Fruit fly (Drosophila melanogaster) whole organism, embryonic: ENCODE measurements around the gene eas.

ENCODE experiments used
- Awh ChIP-seq: fragments of 200-800 bp; sonication (Bioruptor generic); IDR thresholded peaks from 2 replicates; pipeline ENCODE4, ENCODE4 v1.3.6; 2022; ENCODE audit warnings: missing biosample characterization, missing genetic modification characterization
- Bgb ChIP-seq: fragments of 200-800 bp; sonication (Bioruptor generic); IDR thresholded peaks from 2 replicates; pipeline ENCODE4 v1.3.6; 2022; ENCODE audit warnings: missing biosample characterization, missing genetic modification characterization; ENCODE audit not compliant: partially characterized antibody
- BtbVII ChIP-seq: fragments of 200-800 bp; sonication (Bioruptor generic); optimal IDR thresholded peaks from 3 replicates; lab custom pipeline; 2017; ENCODE audit warnings: missing biosample characterization, mild to moderate bottlenecking, missing genetic modification characterization
- CG15011 ChIP-seq: fragments of 200-800 bp; sonication (Bioruptor generic); optimal IDR thresholded peaks from 3 replicates; lab custom pipeline; 2018; ENCODE audit warnings: missing biosample characterization, mild to moderate bottlenecking, missing genetic modification characterization
- CG17186 ChIP-seq: fragments of 200-800 bp; sonication (Bioruptor generic); optimal IDR thresholded peaks from 3 replicates; lab custom pipeline; 2017; ENCODE audit warnings: missing biosample characterization, missing genetic modification reagents, missing genetic modification characterization
- CG2889 ChIP-seq: fragments of 200-800 bp; sonication (Bioruptor generic); IDR thresholded peaks from 3 replicates; pipeline ENCODE4 v1.3.6; 2022; ENCODE audit warnings: missing biosample characterization, missing genetic modification characterization
- CG31224 ChIP-seq: fragments of 200-800 bp; sonication (Bioruptor generic); IDR thresholded peaks from 2 replicates; pipeline ENCODE4 v1.3.6; 2022; ENCODE audit warnings: missing biosample characterization, missing genetic modification characterization
- CG31365 ChIP-seq: fragments of 200-800 bp; sonication (Bioruptor generic); optimal IDR thresholded peaks from 2 replicates; lab custom pipeline; 2018; ENCODE audit warnings: missing biosample characterization, mild to moderate bottlenecking, missing genetic modification characterization
- CG4707 ChIP-seq: fragments of 200-800 bp; sonication (Bioruptor generic); optimal IDR thresholded peaks from 2 replicates; lab custom pipeline; 2018; ENCODE audit warnings: missing biosample characterization, mild to moderate bottlenecking, missing genetic modification characterization, moderate library complexity
- CG4854 ChIP-seq: fragments of 200-800 bp; sonication (Bioruptor generic); optimal IDR thresholded peaks from 2 replicates; lab custom pipeline; 2016; ENCODE audit warnings: missing biosample characterization, missing genetic modification characterization, inconsistent platforms
- CG6683 ChIP-seq: fragments of 200-800 bp; sonication (Bioruptor generic); optimal IDR thresholded peaks from 2 replicates; lab custom pipeline; 2017; ENCODE audit warnings: missing biosample characterization, mild to moderate bottlenecking, missing genetic modification characterization, missing genetic modification reagents
- CG7271 ChIP-seq: fragments of 200-800 bp; sonication (Bioruptor generic); optimal IDR thresholded peaks from 2 replicates; lab custom pipeline; 2018; ENCODE audit warnings: missing biosample characterization, mild to moderate bottlenecking, missing genetic modification characterization, moderate library complexity
- CG7357 ChIP-seq: fragments of 200-800 bp; sonication (Bioruptor generic); IDR thresholded peaks from 3 replicates; pipeline ENCODE4 v1.3.6; 2022; ENCODE audit warnings: missing biosample characterization, missing genetic modification characterization
- CG7745 ChIP-seq: fragments of 200-800 bp; sonication (Bioruptor generic); optimal IDR thresholded peaks from 2 replicates; lab custom pipeline; 2018; ENCODE audit warnings: missing biosample characterization, mild to moderate bottlenecking, missing genetic modification characterization, moderate library complexity
- CG7987 ChIP-seq: fragments of 200-800 bp; sonication (Bioruptor generic); optimal IDR thresholded peaks from 2 replicates; lab custom pipeline; 2018; ENCODE audit warnings: missing biosample characterization, mild to moderate bottlenecking, missing genetic modification characterization, moderate library complexity
- CG8924 ChIP-seq: fragments of 200-800 bp; optimal IDR thresholded peaks from 3 replicates; lab custom pipeline; 2019; ENCODE audit warnings: missing biosample characterization, mild to moderate bottlenecking, missing genetic modification characterization, moderate library complexity
- CHES-1-like ChIP-seq: fragments of 200-800 bp; sonication (Bioruptor generic); optimal IDR thresholded peaks from 2 replicates; lab custom pipeline; 2016; ENCODE audit warnings: missing biosample characterization, missing genetic modification characterization
- Deaf1 ChIP-seq: fragments of 200-800 bp; optimal IDR thresholded peaks from 3 replicates; lab custom pipeline; 2019; ENCODE audit warnings: missing biosample characterization, mild to moderate bottlenecking, missing genetic modification characterization, moderate library complexity
- Dip2 ChIP-seq: fragments of 200-800 bp; sonication (Bioruptor generic); IDR thresholded peaks from 2 replicates; pipeline ENCODE4 v1.3.6; 2022; ENCODE audit warnings: missing biosample characterization, missing genetic modification characterization
- Doc2 ChIP-seq: fragments of 200-800 bp; sonication (Bioruptor generic); IDR thresholded peaks from 2 replicates; pipeline ENCODE4 v1.3.6; 2022; ENCODE audit warnings: missing biosample characterization, missing genetic modification characterization
- Dp ChIP-seq: fragments of 200-800 bp; sonication (Bioruptor generic); optimal IDR thresholded peaks from 2 replicates; lab custom pipeline; 2018; ENCODE audit warnings: missing biosample characterization, mild to moderate bottlenecking, missing genetic modification characterization, moderate library complexity
- Gsc ChIP-seq: fragments of 200-800 bp; sonication (Bioruptor generic); IDR thresholded peaks from 2 replicates; pipeline ENCODE4 v1.3.6; 2022; ENCODE audit warnings: missing biosample characterization, missing genetic modification characterization
- Gug ChIP-seq: fragments of 200-800 bp; sonication (Bioruptor generic); IDR thresholded peaks from 4 replicates; pipeline ENCODE4 v1.3.6; 2022; ENCODE audit warnings: missing biosample characterization, missing genetic modification characterization
- HLH54F ChIP-seq: fragments of 200-800 bp; sonication (Bioruptor generic); optimal IDR thresholded peaks from 3 replicates; lab custom pipeline; 2016; ENCODE audit warnings: missing biosample characterization, missing genetic modification characterization
- HLHmδ ChIP-seq: fragments of 200-800 bp; sonication (Bioruptor generic); optimal IDR thresholded peaks from 2 replicates; lab custom pipeline; 2018; ENCODE audit warnings: missing biosample characterization, mild to moderate bottlenecking, missing genetic modification characterization, moderate library complexity
- Hr51 ChIP-seq, 2 experiments: fragments of 200-800 bp; sonication (Bioruptor generic); optimal IDR thresholded peaks; 2 replicates in 1 of 2; 3 replicates in 1 of 2; lab custom pipeline; 2016 to 2018; ENCODE audit warnings: missing biosample characterization in 2 of 2, missing genetic modification characterization in 2 of 2, mild to moderate bottlenecking in 1 of 2, moderate library complexity in 1 of 2
- PHDP ChIP-seq: fragments of 200-800 bp; sonication (Bioruptor generic); optimal IDR thresholded peaks from 3 replicates; lab custom pipeline; 2018; ENCODE audit warnings: missing biosample characterization, mild to moderate bottlenecking, missing genetic modification characterization, moderate library complexity
- Poxn ChIP-seq: fragments of 200-800 bp; sonication (Bioruptor generic); IDR thresholded peaks from 2 replicates; pipeline ENCODE4 v1.3.6; 2022; ENCODE audit warnings: missing biosample characterization, missing genetic modification characterization
- Six4 ChIP-seq: fragments of 200-800 bp; sonication (Bioruptor generic); optimal IDR thresholded peaks from 2 replicates; lab custom pipeline; 2016; ENCODE audit warnings: missing biosample characterization, missing genetic modification characterization
- Ssrp ChIP-seq: fragments of 200-800 bp; sonication (Bioruptor generic); optimal IDR thresholded peaks from 2 replicates; lab custom pipeline; 2018; ENCODE audit warnings: missing biosample characterization, mild to moderate bottlenecking, missing genetic modification characterization, moderate library complexity
- TFAM ChIP-seq: fragments of 200-800 bp; sonication (Bioruptor generic); optimal IDR thresholded peaks from 2 replicates; lab custom pipeline; 2017; ENCODE audit warnings: missing biosample characterization, missing genetic modification characterization, inconsistent platforms
- ash1 ChIP-seq: fragments of 200-800 bp; sonication (Bioruptor generic); optimal IDR thresholded peaks from 2 replicates; lab custom pipeline; 2018; ENCODE audit warnings: missing biosample characterization, mild to moderate bottlenecking, missing genetic modification characterization
- bcd ChIP-seq: fragments of 200-800 bp; sonication (Bioruptor generic); optimal IDR thresholded peaks from 2 replicates; lab custom pipeline; 2017; ENCODE audit warnings: missing biosample characterization, mild to moderate bottlenecking, missing genetic modification characterization
- cato ChIP-seq: fragments of 200-800 bp; sonication (Bioruptor generic); optimal IDR thresholded peaks from 2 replicates; lab custom pipeline; 2016; ENCODE audit warnings: missing biosample characterization, missing genetic modification characterization, borderline replicate concordance
- chif ChIP-seq, 2 experiments: fragments of 200-800 bp; sonication (Bioruptor generic); optimal IDR thresholded peaks; 3 replicates each; lab custom pipeline; 2016; ENCODE audit warnings: missing biosample characterization in 2 of 2, missing genetic modification characterization in 2 of 2
- dan ChIP-seq: fragments of 200-800 bp; sonication (Bioruptor generic); IDR thresholded peaks from 2 replicates; pipeline ENCODE4 v1.3.6; 2022; ENCODE audit warnings: missing biosample characterization, missing genetic modification characterization
- dati ChIP-seq: fragments of 200-800 bp; sonication (Bioruptor generic); IDR thresholded peaks from 2 replicates; pipeline ENCODE4 v1.3.6; 2022; ENCODE audit warnings: missing biosample characterization, missing genetic modification characterization
- dmrt99B ChIP-seq: fragments of 200-800 bp; sonication (Bioruptor generic); optimal IDR thresholded peaks from 2 replicates; lab custom pipeline; 2018; ENCODE audit warnings: missing biosample characterization, mild to moderate bottlenecking, missing genetic modification characterization, moderate library complexity
- esg ChIP-seq: fragments of 200-800 bp; sonication (Bioruptor generic); conservative IDR thresholded peaks from 2 replicates; pipeline ENCODE4 v1.3.6; 2022; ENCODE audit warnings: missing biosample characterization, missing genetic modification characterization
- gce ChIP-seq: fragments of 200-800 bp; sonication (Bioruptor generic); IDR thresholded peaks from 3 replicates; pipeline ENCODE4 v1.3.6; 2022; ENCODE audit warnings: missing biosample characterization, missing genetic modification characterization
- grn ChIP-seq: fragments of 200-800 bp; sonication (Bioruptor generic); optimal IDR thresholded peaks from 3 replicates; lab custom pipeline; 2017; ENCODE audit warnings: missing biosample characterization, missing genetic modification characterization
- gsb ChIP-seq: fragments of 200-800 bp; sonication (Bioruptor generic); IDR thresholded peaks from 2 replicates; pipeline ENCODE4 v1.3.6; 2022; ENCODE audit warnings: missing biosample characterization, missing genetic modification characterization
- kay ChIP-seq: fragments of 200-800 bp; sonication (Bioruptor generic); optimal IDR thresholded peaks from 2 replicates; lab custom pipeline; 2016; ENCODE audit warnings: missing biosample characterization, missing genetic modification characterization
- org-1 ChIP-seq: fragments of 200-800 bp; sonication (Bioruptor generic); optimal IDR thresholded peaks from 2 replicates; lab custom pipeline; 2017; ENCODE audit warnings: missing biosample characterization, missing genetic modification characterization
- row ChIP-seq: fragments of 200-800 bp; sonication (Bioruptor generic); IDR thresholded peaks from 3 replicates; pipeline ENCODE4 v1.3.6; 2022; ENCODE audit warnings: missing biosample characterization, missing genetic modification characterization
- sc ChIP-seq, 3 experiments: fragments of >200 bp in 2 of 3; fragments of 200-800 bp in 1 of 3; sonication (Bioruptor generic) in 1 of 3; optimal IDR thresholded peaks; 2 replicates in 2 of 3; 3 replicates in 1 of 3; lab custom pipeline; 2017; ENCODE audit warnings: mild to moderate bottlenecking in 1 of 3, missing biosample characterization in 1 of 3, missing genetic modification characterization in 1 of 3, missing genetic modification reagents in 1 of 3
- sim ChIP-seq: fragments of 200-800 bp; sonication (Bioruptor generic); IDR thresholded peaks from 2 replicates; pipeline ENCODE4 v1.3.6; 2022; ENCODE audit warnings: missing biosample characterization, missing genetic modification characterization
- twi ChIP-seq: fragments of 200-800 bp; optimal IDR thresholded peaks from 2 replicates; lab custom pipeline; 2019; ENCODE audit warnings: missing biosample characterization, mild to moderate bottlenecking, missing genetic modification characterization, moderate library complexity
- vfl ChIP-seq: fragments of 200-800 bp; sonication (Bioruptor generic); optimal IDR thresholded peaks from 2 replicates; lab custom pipeline; 2016; ENCODE audit warnings: missing biosample characterization, missing genetic modification characterization

Gene eas

DNA sequence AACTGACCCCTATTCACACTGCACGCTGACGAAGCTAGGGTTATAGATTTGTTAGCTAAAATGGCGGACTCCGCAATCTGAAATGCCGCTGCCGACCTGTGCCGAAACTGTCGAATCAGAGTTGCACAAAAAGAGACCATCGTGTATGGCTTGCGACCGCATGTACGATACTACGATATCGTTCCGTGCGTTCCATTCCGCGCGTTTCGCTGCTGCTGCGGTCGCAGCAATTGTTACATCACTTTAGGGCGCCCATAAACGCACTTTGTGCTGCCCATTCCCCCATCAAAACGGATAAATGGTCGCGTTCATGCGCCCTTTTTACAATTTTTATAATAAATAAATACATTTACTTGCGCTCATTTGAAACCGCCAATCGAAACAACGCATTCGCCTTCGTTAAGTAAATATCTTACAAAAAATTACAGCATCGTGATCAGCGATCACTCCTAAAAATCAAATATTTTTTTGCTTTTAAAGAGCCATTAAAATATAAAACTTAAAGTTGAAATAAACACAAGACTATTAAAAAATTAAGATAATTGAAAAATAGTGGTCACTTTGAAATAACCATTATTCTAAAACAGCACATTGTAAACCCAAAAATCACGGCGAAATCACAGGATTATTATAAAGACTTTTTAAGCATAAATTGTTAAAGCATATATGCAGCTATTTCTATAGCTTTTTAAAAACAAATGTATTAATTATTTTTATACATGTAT is 42.2 kb downstream of the eas start, which contains the start of gene Cyp1 (continued):
- TF ChIP-seq TFAM (GFP tag; lab: Kevin White, UChicago) (no peak), CG7357 (GFP tag; lab: Robert Waterston, UW) (peak; percentile 34; the same call in 1 of the 3 replicates), PHDP (peak; percentile 4), Gug (GFP tag; lab: Robert Waterston, UW) (peak; percentile 38; the same call in 2 of the 4 replicates), CG7987 (GFP tag; lab: Kevin White, UChicago) (peak; percentile 20), esg (no peak; the same call in 1 of the 2 replicates), dati (0 out of 2 replicates have a peak, but pooled peaks have one; percentile 17), vfl (GFP tag; lab: Kevin White, UChicago) (no peak), CG7271 (peak; percentile 19), CG17186 (GFP tag; lab: Kevin White, UChicago) (peak; percentile 90), chif (GFP tag; optimal IDR thresholded peaks at IDR 0.05; lab: Kevin White, UChicago) (no peak), CG15011 (GFP tag; lab: Kevin White, UChicago) (no peak), CG7745 (tag; lab: Kevin White, UChicago) (no peak), CG2889 (GFP tag; lab: Robert Waterston, UW) (no peak; the same call in 2 of the 3 replicates), Doc2 (no peak), kay (GFP tag; lab: Kevin White, UChicago) (no peak), CG4707 (GFP tag; lab: Kevin White, UChicago) (no peak), sc (optimal IDR thresholded peaks at IDR 0.05; lab: Kevin White, UChicago) (no peak), sc (GFP tag; optimal IDR thresholded peaks at IDR 0.05; lab: Kevin White, UChicago) (no peak), HLH54F (GFP tag; lab: Kevin White, UChicago) (peak; percentile 9), dan (no peak), Hr51 (GFP tag; optimal IDR thresholded peaks at IDR 0.05; lab: Kevin White, UChicago) (peak in 1 of 2 experiments; percentile 5), Awh (GFP tag; lab: Robert Waterston, UW) (0 out of 2 replicates have a peak, but pooled peaks have one; percentile 33), Ssrp (tag; lab: Kevin White, UChicago) (no peak), BtbVII (GFP tag; lab: Kevin White, UChicago) (no peak), gce (GFP tag; lab: Robert Waterston, UW) (peak; percentile 61; the same call in 2 of the 3 replicates), cato (GFP tag; lab: Kevin White, UChicago) (no peak), CG31365 (tag; lab: Kevin White, UChicago) (no peak), CHES-1-like (no peak), sim (GFP tag; lab: Robert Waterston, UW) (peak; percentile 44; the same call in 1 of the 2 replicates), row (GFP tag; lab: Robert Waterston, UW) (peak; percentile 81), Gsc (GFP tag; lab: Robert Waterston, UW) (no peak), Poxn (GFP tag; lab: Robert Waterston, UW) (no peak), bcd (peak; percentile 8), Dip2 (GFP tag; lab: Robert Waterston, UW) (no peak), org-1 (GFP tag; lab: Kevin White, UChicago) (no peak), CG6683 (GFP tag; lab: Kevin White, UChicago) (no peak), grn (GFP tag; lab: Kevin White, UChicago) (no peak), CG8924 (tag; lab: Kevin White, UChicago) (peak; percentile 10), gsb (GFP tag; lab: Robert Waterston, UW) (peak; percentile 45), CG4854 (GFP tag; lab: Kevin White, UChicago) (no peak), CG31224 (GFP tag; lab: Robert Waterston, UW) (peak; percentile 30; the same call in 1 of the 2 replicates), Dp (GFP tag; lab: Kevin White, UChicago) (peak; percentile 51), Deaf1 (tag; lab: Kevin White, UChicago) (peak; percentile 63), twi (tag; lab: Kevin White, UChicago) (no peak), Six4 (GFP tag; lab: Kevin White, UChicago) (no peak), ash1 (GFP tag; lab: Kevin White, UChicago) (no peak), Bgb (GFP tag; lab: Robert Waterston, UW) (peak; percentile 89), dmrt99B (tag; lab: Kevin White, UChicago) (no peak), HLHmδ (GFP tag; lab: Kevin White, UChicago) (peak; percentile 31)
